Fruit fly (Drosophila melanogaster): ENCODE data around the gene Cyp4c3.
A peak's percentile ranks its signal among the peaks of the same experiment; 100 is the strongest.

Gene Cyp4c3

DNA sequence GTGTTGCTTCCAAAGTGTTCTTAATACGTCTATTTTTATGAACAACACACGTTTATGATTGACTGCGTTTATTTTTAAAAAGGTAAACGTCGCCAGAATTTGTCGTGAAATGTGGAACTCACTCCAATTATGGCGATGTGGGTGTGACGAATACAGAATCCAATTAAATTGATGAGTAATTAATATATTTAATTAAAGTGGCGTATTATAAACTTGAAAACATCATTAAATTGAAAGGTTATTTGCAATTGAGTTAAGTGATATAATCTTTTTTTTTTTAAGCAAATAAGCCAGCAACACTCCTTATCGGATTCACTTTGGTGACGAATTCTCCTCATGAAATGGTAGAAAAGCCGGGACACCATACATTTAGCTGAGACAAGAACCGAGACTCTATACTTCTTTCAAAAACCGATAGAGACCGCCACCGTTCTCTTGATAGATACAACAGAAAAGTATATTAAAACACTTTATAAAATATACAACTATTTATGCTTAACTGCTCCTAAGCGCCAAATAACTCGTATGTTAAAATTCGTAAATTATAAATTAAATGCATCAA, 23.4 kb upstream of the Cyp4c3 start:
- TF ChIP-seq CG8290 (GFP tag; optimal IDR thresholded peaks at IDR 0.05) (peak; percentile 60), CG8290 (tag; optimal IDR thresholded peaks at IDR 0.05) (peak in 1 of 2 experiments; percentile 29), Xbp1 (GFP tag; optimal IDR thresholded peaks at IDR 0.05) (peak; percentile 10), slbo (GFP tag; IDR thresholded peaks at IDR 0.05) (peak; percentile 8; the same call in 1 of the 2 replicates), gfzf (GFP tag; optimal IDR thresholded peaks at IDR 0.05) (peak; percentile 2), CG42726 (GFP tag; IDR thresholded peaks at IDR 0.05; ENCODE audit: partially characterized antibody) (peak; percentile 34; the same call in 1 of the 2 replicates), Pdp1 (GFP tag; optimal IDR thresholded peaks at IDR 0.05) (peak in 1 of 2 experiments; percentile 1), ssp (GFP tag; IDR thresholded peaks at IDR 0.05) (no peak), CG10543 (GFP tag; optimal IDR thresholded peaks at IDR 0.05) (no peak), maf-S (GFP tag; optimal IDR thresholded peaks at IDR 0.05) (no peak), zfh1 (GFP tag; IDR thresholded peaks at IDR 0.05) (0 out of 3 replicates have a peak, but pooled peaks have one; percentile 6), Rfx (GFP tag; IDR thresholded peaks at IDR 0.05) (peak; percentile 53), stwl (tag; optimal IDR thresholded peaks at IDR 0.05) (peak; percentile 53), Jarid2 (GFP tag; optimal IDR thresholded peaks at IDR 0.05) (peak; percentile 13), schlank (tag; optimal IDR thresholded peaks at IDR 0.05) (no peak), vvl (GFP tag; IDR thresholded peaks at IDR 0.05) (peak; percentile 20; the same call in 1 of the 2 replicates), CG2199 (GFP tag; IDR thresholded peaks at IDR 0.05) (peak; percentile 71; the same call in 2 of the 3 replicates), nmo (GFP tag; optimal IDR thresholded peaks at IDR 0.05) (peak; percentile 24), CG11085 (GFP tag; IDR thresholded peaks at IDR 0.05) (0 out of 2 replicates have a peak, but pooled peaks have one; percentile 16), CG7839 (tag; optimal IDR thresholded peaks at IDR 0.05) (peak; percentile 33), CG6791 (GFP tag; IDR thresholded peaks at IDR 0.05; ENCODE audit: partially characterized antibody) (0 out of 3 replicates have a peak, but pooled peaks have one; percentile 10), dysf (GFP tag; IDR thresholded peaks at IDR 0.05) (no peak), trem (tag; optimal IDR thresholded peaks at IDR 0.05) (no peak), CG11504 (tag; optimal IDR thresholded peaks at IDR 0.05) (peak; percentile 43), Bdp1 (GFP tag; optimal IDR thresholded peaks at IDR 0.05) (no peak), pita (GFP tag; optimal IDR thresholded peaks at IDR 0.05) (peak; percentile 69), CG6272 (GFP tag; IDR thresholded peaks at IDR 0.05) (peak; percentile 35; the same call in 1 of the 2 replicates), dpn (GFP tag; optimal IDR thresholded peaks at IDR 0.05) (peak in 1 of 2 experiments; percentile 3), Meics (GFP tag; optimal IDR thresholded peaks at IDR 0.05) (peak; percentile 98), CG4617 (GFP tag; optimal IDR thresholded peaks at IDR 0.05; ENCODE audit: borderline replicate concordance) (no peak), gem (tag; optimal IDR thresholded peaks at IDR 0.05) (peak; percentile 15), sens (GFP tag) (peak; percentile 49), lola (GFP tag; optimal IDR thresholded peaks at IDR 0.05) (no peak), CG9932 (GFP tag; IDR thresholded peaks at IDR 0.05) (peak; percentile 26; the same call in 1 of the 2 replicates), ab (GFP tag; optimal IDR thresholded peaks at IDR 0.05) (no peak), Chrac-16 (GFP tag; optimal IDR thresholded peaks at IDR 0.05) (peak; percentile 11), oc (tag; optimal IDR thresholded peaks at IDR 0.05) (peak; percentile 17), dimm (GFP tag; IDR thresholded peaks at IDR 0.05) (no peak), Med (GFP tag) (peak; percentile 73), Lhr (GFP tag; optimal IDR thresholded peaks at IDR 0.05) (peak; percentile 16), Bgb (GFP tag; IDR thresholded peaks at IDR 0.05; ENCODE audit: partially characterized antibody) (peak; percentile 24; the same call in 1 of the 2 replicates), Ada2b (GFP tag; IDR thresholded peaks at IDR 0.05) (peak; percentile 16; the same call in 1 of the 2 replicates), H2.0 (GFP tag; IDR thresholded peaks at IDR 0.05) (no peak), CTCF (GFP tag; optimal IDR thresholded peaks at IDR 0.05) (peak; percentile 94), CG13287 (GFP tag; IDR thresholded peaks at IDR 0.05; ENCODE audit: partially characterized antibody) (peak; percentile 19; the same call in 1 of the 2 replicates), Ets65A (GFP tag) (peak; percentile 66), fd64A (GFP tag; optimal IDR thresholded peaks at IDR 0.05) (no peak), Ets97D (GFP tag; optimal IDR thresholded peaks at IDR 0.05) (peak; percentile 8), cwo (GFP tag; optimal IDR thresholded peaks at IDR 0.05) (no peak)
